Worm (Caenorhabditis elegans) whole organism, L2 larva: ENCODE data around the gene gpx-4.

Experiments used
- ZK546.5 ChIP-seq: sonication (generic microtip); optimal IDR thresholded peaks from 2 replicates; lab custom pipeline; 2017; ENCODE audit warnings: missing biosample characterization, missing genetic modification characterization
- aly-2 ChIP-seq: fragments of 150-350 bp; optimal IDR thresholded peaks from 2 replicates; lab custom pipeline; 2014; ENCODE audit warnings: missing biosample characterization, missing genetic modification characterization
- blmp-1 ChIP-seq: sonication (generic microtip); optimal IDR thresholded peaks from 2 replicates; lab custom pipeline; 2017; ENCODE audit warnings: missing genetic modification characterization, mild to moderate bottlenecking, missing compliant biosample characterization, antibody characterized with exemption, moderate library complexity; ENCODE audit not compliant: insufficient read depth
- elt-1 ChIP-seq: fragments of 150-350 bp; optimal IDR thresholded peaks from 2 replicates; lab custom pipeline; 2014; ENCODE audit warnings: missing biosample characterization, missing genetic modification characterization
- elt-3 ChIP-seq: sonication (generic microtip); optimal IDR thresholded peaks from 2 replicates; lab custom pipeline; 2017; ENCODE audit warnings: missing biosample characterization, missing genetic modification characterization
- fos-1 ChIP-seq: fragments of 150-350 bp; optimal IDR thresholded peaks from 2 replicates; lab custom pipeline; 2014; ENCODE audit warnings: missing biosample characterization, missing genetic modification characterization
- lin-13 ChIP-seq: fragments of 150-350 bp; optimal IDR thresholded peaks from 2 replicates; lab custom pipeline; 2014; ENCODE audit warnings: missing biosample characterization, missing genetic modification reagents, missing genetic modification characterization
- lsy-2 ChIP-seq, 2 experiments: fragments of 150-350 bp in 1 of 2; sonication (generic microtip) in 1 of 2; optimal IDR thresholded peaks; 2 replicates each; lab custom pipeline; 2014 to 2017; ENCODE audit warnings: missing biosample characterization in 2 of 2, missing genetic modification characterization in 2 of 2
- mdl-1 ChIP-seq, 2 experiments: fragments of 150-350 bp in 1 of 2; sonication (generic microtip) in 1 of 2; optimal IDR thresholded peaks; 2 replicates each; lab custom pipeline; 2017; ENCODE audit warnings: missing biosample characterization in 2 of 2, missing genetic modification characterization in 2 of 2
- nhr-237 ChIP-seq: fragments of 150-350 bp; optimal IDR thresholded peaks from 2 replicates; lab custom pipeline; 2014; ENCODE audit warnings: missing biosample characterization, missing genetic modification characterization
- nhr-25 ChIP-seq: fragments of 150-350 bp; sonication (generic microtip); optimal IDR thresholded peaks from 3 replicates; lab custom pipeline; 2014; ENCODE audit warnings: missing biosample characterization, missing genetic modification characterization
- nhr-77 ChIP-seq: fragments of 150-350 bp; optimal IDR thresholded peaks from 2 replicates; lab custom pipeline; 2014; ENCODE audit warnings: missing biosample characterization, missing genetic modification characterization
- snpc-4 ChIP-seq: fragments of 150-350 bp; optimal IDR thresholded peaks from 2 replicates; lab custom pipeline; 2014; ENCODE audit warnings: missing biosample characterization, missing genetic modification characterization
- ztf-11 ChIP-seq: sonication (generic microtip); optimal IDR thresholded peaks from 2 replicates; lab custom pipeline; 2017; ENCODE audit warnings: missing biosample characterization, missing genetic modification characterization

DNA sequence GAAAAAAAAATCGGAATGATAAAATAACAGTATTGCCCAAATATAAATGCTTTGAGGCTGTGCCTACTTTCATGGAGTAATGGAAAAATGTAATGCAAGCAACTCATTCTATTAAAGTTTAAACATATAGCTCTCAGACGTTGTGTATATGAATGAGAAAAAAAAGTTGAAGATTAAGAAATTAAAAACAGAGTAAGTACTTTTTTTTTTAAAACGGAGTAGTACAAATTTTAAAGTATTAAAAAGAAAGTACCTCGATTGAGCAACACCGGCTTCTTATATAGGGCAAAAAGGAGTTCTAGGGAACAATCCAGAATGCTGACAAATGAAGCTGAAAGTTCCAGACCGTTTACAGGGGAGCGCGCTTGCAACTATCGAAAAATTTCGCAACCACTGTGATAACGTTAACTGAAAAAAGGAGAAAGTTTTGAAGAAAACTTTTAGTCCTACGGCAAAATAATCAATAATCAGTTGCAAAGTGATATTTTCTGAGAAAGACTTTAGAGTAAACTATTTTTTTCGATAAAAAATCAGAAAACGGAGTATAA, 36.4 kb upstream of the gpx-4 start:
- no peak for TF ChIP-seq snpc-4 (tag; lab: Kevin White, UChicago)
- peak; percentile 19 for TF ChIP-seq fos-1 (tag; lab: Kevin White, UChicago)
- TF ChIP-seq lsy-2 (tag; optimal IDR thresholded peaks at IDR 0.05; lab: Kevin White, UChicago): peak in 1 of 2 experiments; percentile 15
- no peak for TF ChIP-seq blmp-1 (tag; lab: Kevin White, UChicago)
- peak; percentile 23 for TF ChIP-seq lin-13 (GFP tag; lab: Kevin White, UChicago)
- TF ChIP-seq nhr-237 (tag; lab: Kevin White, UChicago): no peak
- TF ChIP-seq elt-1 (tag; lab: Kevin White, UChicago): no peak
- TF ChIP-seq aly-2 (tag; lab: Kevin White, UChicago): no peak
- no peak for TF ChIP-seq mdl-1 (tag; optimal IDR thresholded peaks at IDR 0.05; lab: Kevin White, UChicago)
- TF ChIP-seq nhr-25 (tag; lab: Kevin White, UChicago): no peak
- TF ChIP-seq ZK546.5 (tag; lab: Kevin White, UChicago): no peak
- no peak for TF ChIP-seq nhr-77
- no peak for TF ChIP-seq elt-3 (tag; lab: Kevin White, UChicago)
- no peak for TF ChIP-seq ztf-11 (tag; lab: Kevin White, UChicago)
